Fruit fly (Drosophila melanogaster) Kc167 (cell line): ENCODE data around the gene Sox21a.

Experiments used
- h ChIP-seq: fragments of >200 bp; optimal IDR thresholded peaks from 3 replicates; lab custom pipeline; 2018; ENCODE audit warnings: missing external identifiers
- ttk ChIP-seq: sonication (Bioruptor generic); optimal IDR thresholded peaks from 2 replicates; lab custom pipeline; 2017; ENCODE audit warnings: missing external identifiers

DNA sequence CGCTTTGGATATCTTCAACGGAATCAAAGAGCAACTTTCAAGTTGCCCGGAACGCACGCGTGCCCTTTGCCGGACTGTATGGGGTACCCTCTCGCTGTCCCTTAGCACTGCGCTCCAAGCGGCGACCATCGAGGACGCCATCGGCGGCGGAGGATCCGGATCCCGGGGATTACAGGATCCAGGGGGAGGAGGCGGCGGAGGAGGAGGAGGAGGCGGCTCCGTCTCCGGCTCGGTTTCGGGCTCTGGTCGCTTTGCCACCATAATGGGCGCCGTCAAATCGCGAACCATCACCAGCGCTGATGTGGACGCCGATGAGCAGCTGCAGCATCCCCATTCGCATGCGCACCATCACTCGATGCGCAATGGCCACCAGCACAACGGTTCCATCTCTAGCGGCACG is 54.1 kb downstream of the Sox21a start:
- TF ChIP-seq ttk: no peak
- no peak for TF ChIP-seq h (lab: Kevin White, UChicago)
